Worm (Caenorhabditis elegans) whole organism, L2 larva: ENCODE measurements around the gene bmk-1.

ENCODE experiments used
- alr-1 ChIP-seq: fragments of 150-350 bp; optimal IDR thresholded peaks from 2 replicates; lab custom pipeline; 2014; ENCODE audit warnings: missing biosample characterization, missing genetic modification characterization
- ceh-82 ChIP-seq: fragments of 150-350 bp; optimal IDR thresholded peaks from 2 replicates; lab custom pipeline; 2014; ENCODE audit warnings: missing biosample characterization, missing genetic modification characterization
- mab-5 ChIP-seq: fragments of 150-350 bp; optimal IDR thresholded peaks from 2 replicates; lab custom pipeline; 2014; ENCODE audit warnings: missing biosample characterization, missing genetic modification characterization
- unc-62 ChIP-seq: fragments of 150-350 bp; optimal IDR thresholded peaks from 2 replicates; lab custom pipeline; 2014; ENCODE audit warnings: missing biosample characterization, missing genetic modification reagents, missing genetic modification characterization
- zag-1 ChIP-seq: fragments of 150-350 bp; optimal IDR thresholded peaks from 2 replicates; lab custom pipeline; 2014; ENCODE audit warnings: missing biosample characterization, missing genetic modification characterization

DNA sequence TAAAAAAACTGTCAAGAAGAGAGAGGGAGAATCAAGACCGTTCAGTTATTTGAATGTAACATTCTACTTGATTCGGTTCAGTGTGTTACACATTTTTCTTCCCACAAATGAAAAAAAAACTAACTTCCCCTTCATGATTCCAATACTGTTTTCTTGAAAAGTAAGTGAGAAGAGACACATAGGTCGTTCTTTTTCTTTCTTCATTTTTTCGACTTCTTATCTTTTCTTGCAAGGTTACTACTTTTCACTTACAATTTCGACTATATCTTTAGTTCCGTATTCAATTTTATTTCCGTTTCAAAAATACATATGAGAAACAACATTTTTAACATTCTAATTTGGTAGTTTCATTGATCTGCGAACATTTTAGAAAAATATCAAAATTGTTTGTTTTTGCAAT lies 17.5 kb downstream of the bmk-1 start:
- no peak for TF ChIP-seq ceh-82 (tag; lab: Kevin White, UChicago)
- TF ChIP-seq unc-62 (GFP tag; lab: Kevin White, UChicago), result no peak
- no peak for TF ChIP-seq mab-5 (tag; lab: Kevin White, UChicago)
- no peak for TF ChIP-seq zag-1
- TF ChIP-seq alr-1 (tag; lab: Kevin White, UChicago), result no peak
